Fruit fly (Drosophila melanogaster): ENCODE measurements around the gene CG13623.

DNA sequence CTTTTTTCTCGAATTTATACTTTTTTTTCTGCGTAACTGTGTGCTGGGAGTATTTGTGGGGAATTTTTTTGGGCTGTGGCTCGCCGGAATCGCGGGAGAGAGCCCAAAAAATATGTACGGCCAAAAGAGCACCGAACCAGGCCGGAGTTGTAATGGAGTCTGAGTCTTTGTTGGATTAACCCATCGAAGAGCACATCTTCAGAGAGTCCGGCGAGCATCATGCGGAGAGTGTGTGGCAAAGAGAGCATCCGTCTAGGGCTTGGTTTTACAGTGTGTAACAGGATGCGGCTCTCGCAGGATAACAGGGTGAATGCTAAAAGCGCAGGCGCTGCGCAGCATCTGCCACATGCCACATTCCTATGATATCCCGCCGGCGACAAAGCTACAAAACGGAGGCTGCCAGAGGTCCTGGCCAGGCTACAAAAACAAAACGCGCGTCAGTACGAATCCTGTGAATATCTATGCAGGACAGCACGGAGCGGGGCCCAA lies 45.3 kb downstream of the CG13623 start, which contains the start of gene nAChRalpha2:
- TF ChIP-seq fd96Ca (GFP tag; IDR thresholded peaks at IDR 0.05) (0 out of 3 replicates have a peak, but pooled peaks have one; percentile 7), CG17806 (tag; optimal IDR thresholded peaks at IDR 0.05) (no peak), CG34367 (tag; optimal IDR thresholded peaks at IDR 0.05) (no peak), Pif1A (GFP tag; optimal IDR thresholded peaks at IDR 0.05) (no peak)

Data from whole organism, pupa.